Fruit fly (Drosophila melanogaster) whole organism, embryonic: ENCODE measurements around the gene jim.

Experiments used
- CG11085 ChIP-seq: fragments of 200-800 bp; sonication (Bioruptor generic); IDR thresholded peaks from 2 replicates; pipeline ENCODE4 v1.3.6; 2022; ENCODE audit warnings: missing biosample characterization, missing genetic modification characterization
- CG12942 ChIP-seq: fragments of 200-800 bp; sonication (Bioruptor generic); optimal IDR thresholded peaks from 3 replicates; lab custom pipeline; 2016; ENCODE audit warnings: missing biosample characterization, missing genetic modification characterization
- CG13424 ChIP-seq: fragments of 200-800 bp; sonication (Bioruptor generic); optimal IDR thresholded peaks from 2 replicates; lab custom pipeline; 2019; ENCODE audit warnings: missing biosample characterization, mild to moderate bottlenecking, missing genetic modification characterization, moderate library complexity
- CG14441 ChIP-seq: fragments of 200-800 bp; sonication (Bioruptor generic); IDR thresholded peaks from 2 replicates; pipeline ENCODE4 v1.3.6; 2022; ENCODE audit warnings: missing biosample characterization, missing genetic modification characterization
- CG1647 ChIP-seq: fragments of 200-800 bp; sonication (Bioruptor generic); optimal IDR thresholded peaks from 3 replicates; lab custom pipeline; 2016; ENCODE audit warnings: missing biosample characterization, missing genetic modification characterization
- CG16813 ChIP-seq: fragments of 200-800 bp; sonication (Bioruptor generic); IDR thresholded peaks from 3 replicates; pipeline ENCODE4 v1.3.6; 2022; ENCODE audit warnings: missing biosample characterization, missing genetic modification characterization; ENCODE audit not compliant: partially characterized antibody
- CG16815 ChIP-seq: fragments of 200-800 bp; sonication (Bioruptor generic); optimal IDR thresholded peaks from 3 replicates; lab custom pipeline; 2017; ENCODE audit warnings: missing biosample characterization, mild to moderate bottlenecking, missing genetic modification characterization
- CG17829 ChIP-seq: fragments of 200-800 bp; optimal IDR thresholded peaks from 2 replicates; lab custom pipeline; 2019; ENCODE audit warnings: missing biosample characterization, mild to moderate bottlenecking, missing genetic modification characterization, moderate library complexity
- CG1792 ChIP-seq: fragments of 200-800 bp; sonication (Bioruptor generic); optimal IDR thresholded peaks from 2 replicates; lab custom pipeline; 2016; ENCODE audit warnings: missing biosample characterization, missing genetic modification characterization
- CG18262 ChIP-seq: fragments of 200-800 bp; optimal IDR thresholded peaks from 3 replicates; lab custom pipeline; 2019; ENCODE audit warnings: missing biosample characterization, mild to moderate bottlenecking, missing genetic modification characterization, moderate library complexity
- CG18476 ChIP-seq: fragments of 200-800 bp; sonication (Bioruptor generic); optimal IDR thresholded peaks from 2 replicates; lab custom pipeline; 2016; ENCODE audit warnings: missing biosample characterization, mild to moderate bottlenecking, missing genetic modification characterization
- CG18619 ChIP-seq: fragments of 200-800 bp; sonication (Bioruptor generic); optimal IDR thresholded peaks from 3 replicates; lab custom pipeline; 2017; ENCODE audit warnings: missing biosample characterization, mild to moderate bottlenecking, missing genetic modification characterization
- CG2116 ChIP-seq: fragments of 200-800 bp; sonication (Bioruptor generic); optimal IDR thresholded peaks from 3 replicates; lab custom pipeline; 2018; ENCODE audit warnings: missing biosample characterization, mild to moderate bottlenecking, missing genetic modification characterization
- CG2202 ChIP-seq: fragments of 200-800 bp; sonication (Bioruptor generic); optimal IDR thresholded peaks from 2 replicates; lab custom pipeline; 2018; ENCODE audit warnings: missing biosample characterization, mild to moderate bottlenecking, missing genetic modification characterization
- CG3281 ChIP-seq: fragments of 200-800 bp; sonication (Bioruptor generic); optimal IDR thresholded peaks from 3 replicates; lab custom pipeline; 2017; ENCODE audit warnings: missing biosample characterization, mild to moderate bottlenecking, missing genetic modification characterization
- CG6175 ChIP-seq: fragments of 200-800 bp; sonication (Bioruptor generic); IDR thresholded peaks from 3 replicates; pipeline ENCODE4 v1.3.6; 2022; ENCODE audit warnings: missing biosample characterization, missing genetic modification characterization
- CG6272 ChIP-seq: fragments of 200-800 bp; sonication (Bioruptor generic); IDR thresholded peaks from 2 replicates; pipeline ENCODE4 v1.3.6; 2022; ENCODE audit warnings: missing biosample characterization, missing genetic modification characterization
- CG7271 ChIP-seq: fragments of 200-800 bp; sonication (Bioruptor generic); optimal IDR thresholded peaks from 2 replicates; lab custom pipeline; 2018; ENCODE audit warnings: missing biosample characterization, mild to moderate bottlenecking, missing genetic modification characterization, moderate library complexity
- CG7786 ChIP-seq: fragments of 200-800 bp; sonication (Bioruptor generic); optimal IDR thresholded peaks from 2 replicates; lab custom pipeline; 2016; ENCODE audit warnings: missing biosample characterization, missing genetic modification characterization
- CG7987 ChIP-seq: fragments of 200-800 bp; sonication (Bioruptor generic); optimal IDR thresholded peaks from 2 replicates; lab custom pipeline; 2018; ENCODE audit warnings: missing biosample characterization, mild to moderate bottlenecking, missing genetic modification characterization, moderate library complexity
- CG8765 ChIP-seq: fragments of 200-800 bp; sonication (Bioruptor generic); IDR thresholded peaks from 2 replicates; pipeline ENCODE4 v1.3.6; 2022; ENCODE audit warnings: missing biosample characterization, missing genetic modification characterization
- Chrac-16 ChIP-seq: fragments of 200-800 bp; sonication (Bioruptor generic); optimal IDR thresholded peaks from 3 replicates; lab custom pipeline; 2016; ENCODE audit warnings: missing biosample characterization, missing genetic modification characterization
- E2f1 ChIP-seq: fragments of 200-800 bp; sonication (Bioruptor generic); IDR thresholded peaks from 2 replicates; pipeline ENCODE4 v1.3.6; 2022; ENCODE audit warnings: missing biosample characterization, missing genetic modification characterization
- Fer1 ChIP-seq: fragments of 200-800 bp; sonication (Bioruptor generic); optimal IDR thresholded peaks from 2 replicates; lab custom pipeline; 2017; ENCODE audit warnings: missing biosample characterization, mild to moderate bottlenecking, missing genetic modification characterization
- Hr78 ChIP-seq, 2 experiments: fragments of 200-800 bp in 1 of 2; fragments of >200 bp in 1 of 2; sonication (Bioruptor generic) in 1 of 2; optimal IDR thresholded peaks; 2 replicates each; lab custom pipeline; 2017 to 2019; ENCODE audit warnings: missing biosample characterization in 2 of 2, missing genetic modification characterization in 2 of 2, mild to moderate bottlenecking in 1 of 2, moderate library complexity in 1 of 2
- Nf-YA ChIP-seq: fragments of 200-800 bp; sonication (Bioruptor generic); IDR thresholded peaks from 2 replicates; pipeline ENCODE4 v1.3.6; 2022; ENCODE audit warnings: missing biosample characterization, missing genetic modification characterization
- Rx ChIP-seq: fragments of 200-800 bp; sonication (Bioruptor generic); IDR thresholded peaks from 2 replicates; pipeline ENCODE4 v1.3.6; 2022; ENCODE audit warnings: missing biosample characterization, missing genetic modification characterization
- Six4 ChIP-seq: fragments of 200-800 bp; sonication (Bioruptor generic); optimal IDR thresholded peaks from 2 replicates; lab custom pipeline; 2016; ENCODE audit warnings: missing biosample characterization, missing genetic modification characterization
- Sox100B ChIP-seq: fragments of 200-800 bp; sonication (Bioruptor generic); optimal IDR thresholded peaks from 3 replicates; lab custom pipeline; 2018; ENCODE audit warnings: missing biosample characterization, mild to moderate bottlenecking, missing genetic modification characterization
- al ChIP-seq: fragments of 200-800 bp; sonication (Bioruptor generic); IDR thresholded peaks from 2 replicates; pipeline ENCODE4 v1.3.6; 2022; ENCODE audit warnings: missing biosample characterization, missing genetic modification characterization
- aop ChIP-seq: fragments of 200-800 bp; sonication (Bioruptor generic); IDR thresholded peaks from 2 replicates; pipeline ENCODE4 v1.3.6; 2022; ENCODE audit warnings: missing biosample characterization, missing genetic modification characterization
- bigmax ChIP-seq: fragments of 200-800 bp; sonication (Bioruptor generic); optimal IDR thresholded peaks from 2 replicates; lab custom pipeline; 2018; ENCODE audit warnings: missing biosample characterization, mild to moderate bottlenecking, missing genetic modification characterization
- cad ChIP-seq: fragments of >200 bp; optimal IDR thresholded peaks from 2 replicates; lab custom pipeline; 2017; ENCODE audit warnings: missing biosample characterization, missing genetic modification characterization
- chn ChIP-seq: fragments of 200-800 bp; sonication (Bioruptor generic); optimal IDR thresholded peaks from 2 replicates; lab custom pipeline; 2016; ENCODE audit warnings: missing biosample characterization, missing genetic modification characterization
- corto ChIP-seq: fragments of 200-800 bp; sonication (Bioruptor generic); optimal IDR thresholded peaks from 2 replicates; lab custom pipeline; 2016; ENCODE audit warnings: missing biosample characterization, mild to moderate bottlenecking, missing genetic modification characterization, moderate library complexity
- dpn ChIP-seq, 2 experiments: fragments of 200-800 bp; sonication (Bioruptor generic); optimal IDR thresholded peaks; 3 replicates each; lab custom pipeline; 2016; ENCODE audit warnings: missing biosample characterization in 2 of 2, missing genetic modification characterization in 2 of 2
- dysf ChIP-seq: fragments of 200-800 bp; sonication (Bioruptor generic); IDR thresholded peaks from 3 replicates; pipeline ENCODE4 v1.3.6; 2022; ENCODE audit warnings: missing biosample characterization, missing genetic modification characterization
- gcm ChIP-seq: fragments of 200-800 bp; sonication (Bioruptor generic); optimal IDR thresholded peaks from 2 replicates; lab custom pipeline; 2019; ENCODE audit warnings: missing biosample characterization, mild to moderate bottlenecking, missing genetic modification characterization, moderate library complexity
- grn ChIP-seq: fragments of 200-800 bp; sonication (Bioruptor generic); optimal IDR thresholded peaks from 3 replicates; lab custom pipeline; 2017; ENCODE audit warnings: missing biosample characterization, missing genetic modification characterization
- jing ChIP-seq: fragments of 200-800 bp; sonication (Bioruptor generic); optimal IDR thresholded peaks from 2 replicates; lab custom pipeline; 2018; ENCODE audit warnings: missing biosample characterization, mild to moderate bottlenecking, missing genetic modification characterization
- kah ChIP-seq: fragments of 200-800 bp; sonication (Bioruptor generic); optimal IDR thresholded peaks from 2 replicates; lab custom pipeline; 2018; ENCODE audit warnings: missing biosample characterization, mild to moderate bottlenecking, missing genetic modification characterization
- lmd ChIP-seq: fragments of 200-800 bp; sonication (Bioruptor generic); IDR thresholded peaks from 2 replicates; pipeline ENCODE4 v1.3.6; 2022; ENCODE audit warnings: missing biosample characterization, missing genetic modification characterization
- pan ChIP-seq, 4 experiments: fragments of >200 bp in 3 of 4; fragments of 200-800 bp in 1 of 4; sonication (Bioruptor generic) in 1 of 4; optimal IDR thresholded peaks in 3 of 4; IDR thresholded peaks in 1 of 4; 2 replicates each; pipeline versions ENCODE4 v1.3.6 to Lab custom; 2017 to 2022; ENCODE audit warnings: missing biosample characterization in 2 of 4, missing genetic modification characterization in 2 of 4, mixed read lengths in 1 of 4
- sens-2 ChIP-seq: fragments of 200-800 bp; sonication (Bioruptor generic); IDR thresholded peaks from 2 replicates; pipeline ENCODE4 v1.3.6; 2022; ENCODE audit warnings: missing biosample characterization, missing genetic modification characterization
- ssp ChIP-seq: fragments of 200-800 bp; sonication (Bioruptor generic); IDR thresholded peaks from 2 replicates; pipeline ENCODE4 v1.3.6; 2022; ENCODE audit warnings: missing biosample characterization, missing genetic modification characterization
- stc ChIP-seq: fragments of 200-800 bp; sonication (Bioruptor generic); IDR thresholded peaks from 2 replicates; pipeline ENCODE4 v1.3.6; 2022; ENCODE audit warnings: missing biosample characterization, missing genetic modification characterization
- zen2 ChIP-seq: fragments of 200-800 bp; sonication (Bioruptor generic); IDR thresholded peaks from 3 replicates; pipeline ENCODE4 v1.3.6; 2022; ENCODE audit warnings: missing biosample characterization, missing genetic modification characterization; ENCODE audit not compliant: partially characterized antibody
- zfh1 ChIP-seq: fragments of 200-800 bp; sonication (Bioruptor generic); IDR thresholded peaks from 3 replicates; pipeline ENCODE4 v1.3.6; 2022; ENCODE audit warnings: missing biosample characterization, missing genetic modification characterization
- zfh2 ChIP-seq: fragments of 200-800 bp; sonication (Bioruptor generic); optimal IDR thresholded peaks from 2 replicates; lab custom pipeline; 2016; ENCODE audit warnings: missing biosample characterization, missing genetic modification characterization

The jim gene

DNA sequence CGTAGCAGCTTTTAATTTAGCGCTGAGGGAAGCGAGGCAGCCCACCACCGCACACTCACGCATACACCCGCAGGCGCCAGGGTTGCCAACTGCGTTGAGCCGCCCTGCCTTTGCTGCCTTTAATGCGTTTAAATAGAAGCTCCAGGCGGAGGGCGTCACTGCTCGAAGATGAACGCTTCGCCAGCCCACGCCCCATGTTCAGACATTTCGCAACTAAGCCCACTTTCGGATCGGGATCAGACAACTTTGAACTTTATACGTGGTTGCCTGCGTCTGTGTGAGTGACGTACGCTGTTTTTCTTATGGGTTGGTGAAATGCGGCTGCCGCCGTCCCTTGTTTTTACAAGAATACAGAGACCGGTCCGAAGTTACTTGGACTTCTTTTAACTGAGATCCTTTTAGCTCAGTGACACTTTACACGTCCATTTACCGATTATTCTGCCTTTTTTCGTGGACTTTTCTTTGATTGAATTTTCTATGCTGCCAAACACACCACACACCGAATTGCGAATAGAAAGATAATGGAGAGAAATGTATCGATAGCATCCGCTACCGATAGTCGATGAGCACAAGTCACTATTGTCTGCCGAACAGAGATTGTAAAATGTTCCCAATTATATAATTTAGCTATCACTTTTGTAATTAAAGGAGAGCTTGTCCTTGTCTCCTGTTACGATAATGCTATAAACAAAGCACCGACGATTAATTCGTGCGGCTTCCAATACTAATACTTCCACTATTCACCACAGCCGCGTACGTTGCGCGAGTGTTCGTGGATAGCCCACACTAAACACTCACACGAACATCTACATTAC is 36.2 kb upstream of the jim start (continued):
- no peak for TF ChIP-seq Sox100B (GFP tag; lab: Kevin White, UChicago)
- TF ChIP-seq CG7271 (tag; lab: Kevin White, UChicago): no peak
- TF ChIP-seq zen2 (GFP tag; lab: Robert Waterston, UW): peak; percentile 43; the same call in 2 of the 3 replicates
- TF ChIP-seq Rx (GFP tag; lab: Robert Waterston, UW): no peak
- no peak for TF ChIP-seq al
- no peak for TF ChIP-seq Fer1 (GFP tag; lab: Kevin White, UChicago)
- no peak for TF ChIP-seq gcm
- no peak for TF ChIP-seq stc
- no peak for TF ChIP-seq chn
- TF ChIP-seq lmd: peak; percentile 11; the same call in 1 of the 2 replicates
- TF ChIP-seq E2f1 (GFP tag; lab: Robert Waterston, UW): no peak
- TF ChIP-seq CG17829 (tag; lab: Kevin White, UChicago): no peak
- no peak for TF ChIP-seq CG12942
- no peak for TF ChIP-seq Chrac-16 (GFP tag; lab: Kevin White, UChicago)
- TF ChIP-seq CG1647: no peak
- 0 out of 2 replicates have a peak, but pooled peaks have one; percentile 9 for TF ChIP-seq CG14441
- no peak for TF ChIP-seq kah
- TF ChIP-seq zfh1 (GFP tag; lab: Robert Waterston, UW): no peak
- TF ChIP-seq CG13424 (tag; lab: Kevin White, UChicago): peak; percentile 14
- peak; percentile 54; the same call in 2 of the 3 replicates for TF ChIP-seq dysf (GFP tag; lab: Robert Waterston, UW)
- TF ChIP-seq zfh2 (GFP tag; lab: Kevin White, UChicago): no peak
- no peak for TF ChIP-seq sens-2 (GFP tag; lab: Robert Waterston, UW)
- TF ChIP-seq ssp (GFP tag; lab: Robert Waterston, UW): no peak
- no peak for TF ChIP-seq CG6272 (GFP tag; lab: Robert Waterston, UW)
- peak; percentile 33 for TF ChIP-seq CG7786 (GFP tag; lab: Kevin White, UChicago)
- no peak for TF ChIP-seq aop
- TF ChIP-seq Nf-YA (GFP tag; lab: Robert Waterston, UW): no peak
- no peak for TF ChIP-seq jing
- no peak for TF ChIP-seq pan (optimal IDR thresholded peaks at IDR 0.05; lab: Kevin White, UChicago)
- TF ChIP-seq pan (GFP tag; optimal IDR thresholded peaks at IDR 0.05 in 1 of 2, IDR thresholded peaks at IDR 0.05 in 1 of 2): peak in 1 of 2 experiments; percentile 37
- TF ChIP-seq CG2116 (GFP tag; lab: Kevin White, UChicago): no peak
- no peak for TF ChIP-seq CG7987
- no peak for TF ChIP-seq CG18262 (tag; lab: Kevin White, UChicago)
- TF ChIP-seq cad: no peak
- TF ChIP-seq bigmax (GFP tag; lab: Kevin White, UChicago): no peak
- TF ChIP-seq CG11085 (GFP tag; lab: Robert Waterston, UW): no peak
- TF ChIP-seq Hr78 (GFP tag; optimal IDR thresholded peaks at IDR 0.05; lab: Kevin White, UChicago): peak in 1 of 2 experiments; percentile 31
- TF ChIP-seq Six4 (GFP tag; lab: Kevin White, UChicago): no peak
- TF ChIP-seq CG1792 (GFP tag; lab: Kevin White, UChicago): no peak
- TF ChIP-seq corto (GFP tag; lab: Kevin White, UChicago): no peak
- TF ChIP-seq CG8765 (GFP tag; lab: Robert Waterston, UW): no peak
- peak; percentile 65 for TF ChIP-seq CG16813 (GFP tag; lab: Robert Waterston, UW)
- TF ChIP-seq CG2202 (tag; lab: Kevin White, UChicago): no peak
- TF ChIP-seq CG18476 (GFP tag; lab: Kevin White, UChicago): no peak
- TF ChIP-seq CG6175 (GFP tag; lab: Robert Waterston, UW): no peak
- no peak for TF ChIP-seq dpn (GFP tag; optimal IDR thresholded peaks at IDR 0.05; lab: Kevin White, UChicago)
- no peak for TF ChIP-seq CG18619 (GFP tag; lab: Kevin White, UChicago)
- TF ChIP-seq grn: no peak
- peak; percentile 41 for TF ChIP-seq CG3281
- TF ChIP-seq CG16815 (GFP tag; lab: Kevin White, UChicago): no peak
